Fruit fly (Drosophila melanogaster) whole organism, prepupa: ENCODE results near the gene CG32117.

Experiments
- CG11294 ChIP-seq: fragments of 200-800 bp; sonication (Bioruptor generic); IDR thresholded peaks from 2 replicates; pipeline ENCODE4 v1.3.6; 2022; ENCODE audit warnings: missing biosample characterization, missing genetic modification characterization
- CG15336 ChIP-seq: fragments of 200-800 bp; sonication (Bioruptor generic); IDR thresholded peaks from 2 replicates; pipeline ENCODE4 v1.3.6; 2022; ENCODE audit warnings: missing biosample characterization, missing genetic modification characterization
- CG1621 ChIP-seq: fragments of 200-800 bp; sonication (Bioruptor generic); optimal IDR thresholded peaks from 3 replicates; lab custom pipeline; 2018; ENCODE audit warnings: missing biosample characterization, mild to moderate bottlenecking, missing genetic modification characterization
- CG16779 ChIP-seq: fragments of 200-800 bp; sonication (Bioruptor generic); optimal IDR thresholded peaks from 3 replicates; lab custom pipeline; 2017; ENCODE audit warnings: missing biosample characterization, mild to moderate bottlenecking, missing genetic modification characterization
- CG3032 ChIP-seq: fragments of 200-800 bp; optimal IDR thresholded peaks from 2 replicates; lab custom pipeline; 2019; ENCODE audit warnings: missing biosample characterization, mild to moderate bottlenecking, missing genetic modification characterization, moderate library complexity
- CG31627 ChIP-seq: fragments of 200-800 bp; sonication (Bioruptor generic); optimal IDR thresholded peaks from 3 replicates; lab custom pipeline; 2016; ENCODE audit warnings: missing biosample characterization, missing genetic modification characterization
- CG32006 ChIP-seq: fragments of 200-800 bp; sonication (Bioruptor generic); optimal IDR thresholded peaks from 3 replicates; lab custom pipeline; 2017; ENCODE audit warnings: missing biosample characterization, mild to moderate bottlenecking, missing genetic modification characterization
- CG6163 ChIP-seq: fragments of 200-800 bp; sonication (Bioruptor generic); IDR thresholded peaks from 3 replicates; pipeline ENCODE4 v1.3.6; 2022; ENCODE audit warnings: missing biosample characterization, missing genetic modification characterization
- CG6792 ChIP-seq: fragments of 200-800 bp; sonication (Bioruptor generic); optimal IDR thresholded peaks from 3 replicates; lab custom pipeline; 2016; ENCODE audit warnings: missing biosample characterization, missing genetic modification characterization
- CG6854 ChIP-seq: fragments of 200-800 bp; sonication (Bioruptor generic); optimal IDR thresholded peaks from 2 replicates; lab custom pipeline; 2017; ENCODE audit warnings: missing biosample characterization, mild to moderate bottlenecking, missing genetic modification characterization
- CG8119 ChIP-seq: fragments of 200-800 bp; sonication (Bioruptor generic); IDR thresholded peaks from 3 replicates; pipeline ENCODE4 v1.3.6; 2022; ENCODE audit warnings: missing biosample characterization, missing genetic modification characterization
- Eip75B ChIP-seq: fragments of 200-800 bp; sonication (Bioruptor generic); optimal IDR thresholded peaks from 3 replicates; lab custom pipeline; 2016; ENCODE audit warnings: missing biosample characterization, missing genetic modification characterization
- Eip78C ChIP-seq: fragments of 200-800 bp; sonication (Bioruptor generic); peaks from one replicate; lab custom pipeline; 2016; ENCODE audit warnings: missing biosample characterization, missing genetic modification characterization
- Eip93F ChIP-seq: fragments of 200-800 bp; sonication (Bioruptor generic); optimal IDR thresholded peaks from 2 replicates; lab custom pipeline; 2016; ENCODE audit warnings: missing biosample characterization, mild to moderate bottlenecking, missing genetic modification characterization
- Ets21C ChIP-seq: fragments of 200-800 bp; sonication (Bioruptor generic); optimal IDR thresholded peaks from 3 replicates; lab custom pipeline; 2016; ENCODE audit warnings: missing biosample characterization, missing genetic modification characterization
- Ets96B ChIP-seq: fragments of 200-800 bp; optimal IDR thresholded peaks from 2 replicates; lab custom pipeline; 2019; ENCODE audit warnings: missing biosample characterization, mild to moderate bottlenecking, missing genetic modification characterization, moderate library complexity
- Hr38 ChIP-seq: sonication (Bioruptor generic); optimal IDR thresholded peaks from 2 replicates; lab custom pipeline; 2016; ENCODE audit warnings: missing biosample characterization, missing genetic modification characterization
- Hr39 ChIP-seq: fragments of 200-800 bp; sonication (Bioruptor generic); optimal IDR thresholded peaks from 2 replicates; lab custom pipeline; 2016; ENCODE audit warnings: missing biosample characterization, missing genetic modification characterization
- Hr4 ChIP-seq: fragments of 200-800 bp; sonication (Bioruptor generic); optimal IDR thresholded peaks from 3 replicates; lab custom pipeline; 2016; ENCODE audit warnings: missing biosample characterization, missing genetic modification characterization
- Lpt ChIP-seq: fragments of 200-800 bp; sonication (Bioruptor generic); optimal IDR thresholded peaks from 3 replicates; lab custom pipeline; 2016; ENCODE audit warnings: missing biosample characterization, missing genetic modification characterization
- Sox102F ChIP-seq: fragments of 200-800 bp; sonication (Bioruptor generic); optimal IDR thresholded peaks from 2 replicates; lab custom pipeline; 2016; ENCODE audit warnings: missing biosample characterization, mild to moderate bottlenecking, missing genetic modification characterization
- Sox14 ChIP-seq: fragments of 200-800 bp; sonication (Bioruptor generic); optimal IDR thresholded peaks from 3 replicates; lab custom pipeline; 2016; ENCODE audit warnings: missing biosample characterization, missing genetic modification characterization
- cyc ChIP-seq: fragments of 200-800 bp; sonication (Bioruptor generic); optimal IDR thresholded peaks from 3 replicates; lab custom pipeline; 2016; ENCODE audit warnings: missing biosample characterization, missing genetic modification characterization
- eg ChIP-seq: fragments of 200-800 bp; sonication (Bioruptor generic); IDR thresholded peaks from 3 replicates; pipeline ENCODE4 v1.3.6; 2022; ENCODE audit warnings: missing biosample characterization, missing genetic modification characterization
- esn ChIP-seq: fragments of 200-800 bp; sonication (Bioruptor generic); optimal IDR thresholded peaks from 2 replicates; lab custom pipeline; 2016; ENCODE audit warnings: missing biosample characterization, mild to moderate bottlenecking, missing genetic modification characterization, moderate library complexity
- fd59A ChIP-seq: fragments of 200-800 bp; sonication (Bioruptor generic); optimal IDR thresholded peaks from 2 replicates; lab custom pipeline; 2017; ENCODE audit warnings: missing biosample characterization, mild to moderate bottlenecking, missing genetic modification characterization, missing genetic modification reagents
- fd85E ChIP-seq: fragments of 200-800 bp; sonication (Bioruptor generic); optimal IDR thresholded peaks from 3 replicates; lab custom pipeline; 2016; ENCODE audit warnings: missing biosample characterization, missing genetic modification characterization
- fkh ChIP-seq: fragments of 200-800 bp; sonication (Bioruptor generic); optimal IDR thresholded peaks from 3 replicates; lab custom pipeline; 2017; ENCODE audit warnings: missing biosample characterization, mild to moderate bottlenecking, missing genetic modification characterization, moderate library complexity
- net ChIP-seq: fragments of 200-800 bp; sonication (Bioruptor generic); optimal IDR thresholded peaks from 3 replicates; lab custom pipeline; 2016; ENCODE audit warnings: missing biosample characterization, missing genetic modification characterization
- svp ChIP-seq: fragments of 200-800 bp; sonication (Bioruptor generic); peaks from one replicate; lab custom pipeline; 2016; ENCODE audit warnings: missing biosample characterization, missing genetic modification characterization
- topi ChIP-seq: fragments of 200-800 bp; sonication (Bioruptor generic); optimal IDR thresholded peaks from 3 replicates; lab custom pipeline; 2016; ENCODE audit warnings: missing biosample characterization, missing genetic modification characterization
- vri ChIP-seq: fragments of 200-800 bp; sonication (Bioruptor generic); optimal IDR thresholded peaks from 3 replicates; lab custom pipeline; 2016; ENCODE audit warnings: missing biosample characterization, mild to moderate bottlenecking, missing genetic modification characterization

Gene CG32117

DNA sequence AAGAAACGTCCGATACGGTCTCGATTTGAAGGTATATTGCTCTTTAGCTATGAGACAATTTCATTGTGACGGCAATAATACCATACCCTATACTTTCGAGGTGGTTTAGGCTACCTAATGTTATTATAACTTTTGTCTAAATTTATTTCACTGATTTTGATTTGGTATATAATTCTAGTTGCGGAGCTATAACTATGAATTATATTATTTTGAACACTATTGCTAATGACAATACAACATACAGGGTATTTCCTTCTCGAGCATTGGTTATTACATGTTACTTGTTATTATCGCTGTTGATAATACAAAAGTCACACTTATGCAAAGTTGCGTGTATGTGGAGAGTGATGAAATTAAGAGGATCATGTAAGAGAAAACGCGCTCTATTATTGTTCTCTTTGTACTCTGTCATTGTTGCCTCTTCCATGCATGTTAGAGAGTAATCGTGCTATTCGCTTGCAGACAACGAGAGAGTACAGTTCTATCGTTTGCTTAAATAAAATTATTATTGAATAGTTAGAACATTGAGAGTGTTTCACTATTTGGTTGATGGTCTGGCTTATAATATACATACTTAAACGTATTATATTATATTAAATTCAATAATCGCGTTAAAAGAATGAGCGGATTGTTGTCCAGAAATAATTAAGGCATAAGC is 10.2 kb upstream of the CG32117 start, which contains the start of gene CG32115 (continued):
- peak; percentile 96 for TF ChIP-seq CG31627
- peak; percentile 95 for TF ChIP-seq Ets96B (tag; lab: Kevin White, UChicago)
- TF ChIP-seq Ets21C (GFP tag; lab: Kevin White, UChicago), result peak; percentile 91
- peak; percentile 99 for TF ChIP-seq Eip78C (GFP tag; lab: Kevin White, UChicago)
- peak; percentile 97 for TF ChIP-seq esn (GFP tag; lab: Kevin White, UChicago)
- peak; percentile 95 for TF ChIP-seq CG3032
- TF ChIP-seq CG1621, result peak; percentile 90
- TF ChIP-seq CG32006 (GFP tag; lab: Kevin White, UChicago), result peak; percentile 95
- TF ChIP-seq Sox14 (GFP tag; lab: Kevin White, UChicago), result peak; percentile 97
- TF ChIP-seq CG16779 (tag; lab: Kevin White, UChicago), result peak; percentile 88
- peak; percentile 98 for TF ChIP-seq CG6163
- TF ChIP-seq Eip93F (GFP tag; lab: Kevin White, UChicago), result peak; percentile 89
- peak; percentile 98 for TF ChIP-seq svp (GFP tag; lab: Kevin White, UChicago)
- peak; percentile 96 for TF ChIP-seq Hr39 (GFP tag; lab: Kevin White, UChicago)
- peak; percentile 96 for TF ChIP-seq Hr4 (GFP tag; lab: Kevin White, UChicago)
- peak; percentile 95 for TF ChIP-seq CG8119 (GFP tag; lab: Robert Waterston, UW)
- peak; percentile 89 for TF ChIP-seq Lpt (GFP tag; lab: Kevin White, UChicago)
- TF ChIP-seq Sox102F (GFP tag; lab: Kevin White, UChicago), result peak; percentile 95
- TF ChIP-seq Eip75B (GFP tag; lab: Kevin White, UChicago), result peak; percentile 93
- TF ChIP-seq fd85E, result peak; percentile 73

DNA sequence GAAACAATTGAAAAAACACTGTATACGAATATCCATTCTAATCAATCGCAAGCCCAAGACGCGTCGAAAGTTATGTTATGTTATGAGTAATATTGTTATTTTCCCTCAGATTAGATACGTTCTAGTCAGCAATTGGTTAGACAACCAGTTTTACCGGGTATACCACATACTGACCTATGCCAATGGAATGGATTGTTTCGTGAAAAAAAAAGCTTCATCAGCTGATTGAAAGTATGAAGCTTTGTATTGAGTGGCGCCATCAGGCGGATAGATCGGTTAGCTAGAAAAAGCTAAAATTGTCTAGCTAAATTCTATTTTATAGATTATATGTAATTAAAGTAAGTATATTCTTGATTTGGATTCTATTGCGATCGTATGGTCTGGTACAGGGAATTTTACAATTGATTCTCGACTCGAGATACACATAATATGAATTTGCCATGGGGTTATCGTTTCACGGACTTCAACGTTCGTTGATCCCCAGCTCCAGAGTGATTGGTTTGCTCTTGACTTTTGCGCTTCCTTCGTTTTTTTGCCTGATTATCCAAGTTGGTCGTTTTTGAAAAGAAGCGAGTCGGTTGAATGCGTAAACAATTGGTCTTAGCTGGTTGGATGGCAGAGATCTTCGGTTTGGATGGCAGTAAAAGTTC is 807 bp downstream of the CG32117 start, which contains the start of gene CG12520:
Gene CG12520, minus strand, starts transcription at position 159 of the 650 bp plus-strand sequence.
- TF ChIP-seq svp (GFP tag; lab: Kevin White, UChicago) (peak; percentile 91), CG11294 (GFP tag; lab: Robert Waterston, UW) (no peak), vri (GFP tag; lab: Kevin White, UChicago) (peak; percentile 47), CG32006 (GFP tag; lab: Kevin White, UChicago) (no peak), CG6163 (no peak)

- TF ChIP-seq Sox14 (GFP tag; lab: Kevin White, UChicago) (peak; percentile 32), CG15336 (GFP tag; lab: Robert Waterston, UW) (no peak), cyc (GFP tag; lab: Kevin White, UChicago) (no peak), fkh (GFP tag; lab: Kevin White, UChicago) (peak; percentile 47), CG6854 (no peak), Hr38 (GFP tag; lab: Kevin White, UChicago) (no peak), esn (GFP tag; lab: Kevin White, UChicago) (no peak), eg (GFP tag; lab: Robert Waterston, UW) (no peak), topi (GFP tag; lab: Kevin White, UChicago) (no peak), CG6792 (GFP tag; lab: Kevin White, UChicago) (no peak)
Measured at dm6 chr3L:12892485-12893173, 10.9 kb downstream of the CG32117 start, which contains the start of gene CG14118. Gene CG14118 (plus strand): TSS chr3L:12892658.

DNA sequence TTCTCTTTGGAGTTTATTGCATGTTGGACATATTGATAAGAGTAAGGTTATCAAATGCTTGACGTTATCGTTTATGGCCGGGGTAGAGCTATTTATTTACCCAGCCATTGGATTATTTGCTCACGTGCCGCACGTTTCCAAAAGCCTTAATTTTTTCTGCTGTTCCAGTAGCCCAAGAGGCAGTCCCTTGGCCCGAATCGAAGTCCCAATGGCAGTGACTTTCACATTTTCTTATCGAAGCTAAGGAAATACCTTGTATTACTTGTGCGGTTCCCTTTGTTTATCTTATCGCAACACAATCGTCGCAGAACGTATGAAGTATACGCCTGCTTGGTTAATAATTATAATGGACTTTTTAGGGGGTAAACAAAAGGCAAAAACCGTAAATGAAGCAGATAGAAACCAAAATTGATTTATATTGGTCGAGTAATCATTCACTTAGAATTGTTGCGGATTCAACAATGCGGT is 14.1 kb downstream of the CG32117 start, which contains the start of gene CG43894:
Gene CG43894, plus strand, starts transcription at position 418 of the 468 bp plus-strand sequence.
- TF ChIP-seq net (GFP tag; lab: Kevin White, UChicago), result no peak
- TF ChIP-seq fd59A, result no peak
- no peak for TF ChIP-seq CG3032
- TF ChIP-seq fkh (GFP tag; lab: Kevin White, UChicago), result peak; percentile 75
- TF ChIP-seq Eip93F (GFP tag; lab: Kevin White, UChicago), result peak; percentile 91
- peak; percentile 89 for TF ChIP-seq vri (GFP tag; lab: Kevin White, UChicago)
- TF ChIP-seq svp (GFP tag; lab: Kevin White, UChicago), result peak; percentile 33
